Worm (Caenorhabditis elegans): ENCODE results near the gene acdh-13.

DNA sequence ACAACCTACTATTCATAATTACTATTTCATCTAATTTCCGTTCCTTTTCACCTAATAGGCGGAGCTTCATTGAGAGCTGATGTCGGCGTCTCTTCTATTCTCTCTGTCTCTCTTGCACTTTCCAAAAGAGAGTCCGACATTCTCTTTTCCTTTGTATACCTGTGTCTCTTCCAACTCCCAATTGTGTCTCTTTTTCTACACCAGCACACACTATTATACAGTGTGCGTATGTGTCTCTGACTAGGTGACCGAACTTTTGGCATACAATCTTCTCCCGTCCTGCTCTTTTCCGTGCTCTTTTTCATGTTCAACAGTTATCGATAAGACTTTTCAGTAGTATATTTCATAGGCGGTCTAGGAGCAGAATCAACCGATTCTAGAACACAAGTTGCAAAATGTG lies 41.6 kb upstream of the acdh-13 start:
- no peak for TF ChIP-seq flt-1 (GFP tag; IDR thresholded peaks at IDR 0.05)
- no peak for TF ChIP-seq tbx-11 (GFP tag; IDR thresholded peaks at IDR 0.05)
- no peak for TF ChIP-seq aly-1 (tag; optimal IDR thresholded peaks at IDR 0.05)
- TF ChIP-seq B0310.2 (tag; optimal IDR thresholded peaks at IDR 0.05): no peak
- peak; percentile 19 for TF ChIP-seq F13C5.2 (tag; optimal IDR thresholded peaks at IDR 0.05)
- no peak for TF ChIP-seq hmbx-1 (tag; optimal IDR thresholded peaks at IDR 0.05)
- no peak for TF ChIP-seq ceh-36 (tag; optimal IDR thresholded peaks at IDR 0.05)
- no peak for TF ChIP-seq ama-1 (optimal IDR thresholded peaks at IDR 0.05)
- TF ChIP-seq pes-1 (GFP tag; IDR thresholded peaks at IDR 0.05): no peak
- TF ChIP-seq tra-4 (tag; optimal IDR thresholded peaks at IDR 0.05): no peak
- no peak for TF ChIP-seq sea-1 (GFP tag; conservative IDR thresholded peaks at IDR 0.05)
- no peak for TF ChIP-seq hnd-1 (tag; optimal IDR thresholded peaks at IDR 0.05)
